Worm (Caenorhabditis elegans) whole organism, L3 larva: Measurements from ENCODE around the gene npr-29.

ENCODE experiments used
- R02D3.7 ChIP-seq: fragments of 150-350 bp; optimal IDR thresholded peaks from 2 replicates; lab custom pipeline; 2014; ENCODE audit warnings: missing biosample characterization, missing genetic modification characterization
- aly-2 ChIP-seq: fragments of 150-350 bp; optimal IDR thresholded peaks from 2 replicates; lab custom pipeline; 2014; ENCODE audit warnings: missing biosample characterization, missing genetic modification characterization
- ama-1 ChIP-seq: fragments of 150-350 bp; optimal IDR thresholded peaks from 2 replicates; lab custom pipeline; 2018
- ceh-16 ChIP-seq: sonication (generic microtip); optimal IDR thresholded peaks from 2 replicates; lab custom pipeline; 2017; ENCODE audit warnings: missing biosample characterization, missing genetic modification characterization
- ceh-9 ChIP-seq: sonication (generic microtip); optimal IDR thresholded peaks from 2 replicates; lab custom pipeline; 2018; ENCODE audit warnings: missing biosample characterization, missing genetic modification characterization
- daf-12 ChIP-seq: fragments of 150-350 bp; optimal IDR thresholded peaks from 2 replicates; lab custom pipeline; 2014; ENCODE audit warnings: missing biosample characterization, missing genetic modification reagents, missing genetic modification characterization
- egl-27 ChIP-seq: sonication (generic microtip); optimal IDR thresholded peaks from 4 replicates; lab custom pipeline; 2017; ENCODE audit warnings: missing biosample characterization, missing genetic modification reagents, missing genetic modification characterization
- egl-5 ChIP-seq: fragments of 150-350 bp; optimal IDR thresholded peaks from 2 replicates; lab custom pipeline; 2017; ENCODE audit warnings: missing biosample characterization, missing genetic modification reagents, missing genetic modification characterization, inconsistent platforms
- elt-1 ChIP-seq: fragments of 150-350 bp; optimal IDR thresholded peaks from 2 replicates; lab custom pipeline; 2014; ENCODE audit warnings: missing biosample characterization, missing genetic modification characterization
- elt-2 ChIP-seq: sonication (generic microtip); optimal IDR thresholded peaks from 2 replicates; lab custom pipeline; 2016; ENCODE audit warnings: missing genetic modification reagents, mild to moderate bottlenecking, missing genetic modification characterization, missing compliant biosample characterization
- eor-1 ChIP-seq, 2 experiments: fragments of 150-350 bp; optimal IDR thresholded peaks; 2 replicates each; lab custom pipeline; 2014 to 2018; ENCODE audit warnings: missing biosample characterization in 2 of 2, missing genetic modification characterization in 2 of 2
- hmg-11 ChIP-seq: sonication (generic microtip); optimal IDR thresholded peaks from 2 replicates; lab custom pipeline; 2016; ENCODE audit warnings: missing genetic modification characterization, missing compliant biosample characterization
- jun-1 ChIP-seq: fragments of 150-350 bp; optimal IDR thresholded peaks from 2 replicates; lab custom pipeline; 2014; ENCODE audit warnings: missing biosample characterization, missing genetic modification reagents, missing genetic modification characterization
- lin-15B ChIP-seq: fragments of 150-350 bp; optimal IDR thresholded peaks from 2 replicates; lab custom pipeline; 2014; ENCODE audit warnings: missing biosample characterization, missing genetic modification characterization
- lin-39 ChIP-seq: fragments of 150-350 bp; optimal IDR thresholded peaks from 2 replicates; lab custom pipeline; 2018; ENCODE audit warnings: missing biosample characterization, missing genetic modification reagents, missing genetic modification characterization
- mdl-1 ChIP-seq: fragments of 150-350 bp; optimal IDR thresholded peaks from 2 replicates; lab custom pipeline; 2014; ENCODE audit warnings: missing biosample characterization, missing genetic modification characterization
- mml-1 ChIP-seq: fragments of 150-350 bp; sonication (generic microtip); optimal IDR thresholded peaks from 3 replicates; lab custom pipeline; 2014; ENCODE audit warnings: missing biosample characterization, missing genetic modification characterization
- nfya-1 ChIP-seq: sonication (generic microtip); optimal IDR thresholded peaks from 2 replicates; lab custom pipeline; 2017; ENCODE audit warnings: missing genetic modification characterization, mild to moderate bottlenecking, missing compliant biosample characterization, antibody characterized with exemption, moderate library complexity; ENCODE audit not compliant: insufficient read depth
- nhr-11 ChIP-seq: fragments of 150-350 bp; optimal IDR thresholded peaks from 2 replicates; lab custom pipeline; 2014; ENCODE audit warnings: missing biosample characterization, missing genetic modification characterization
- nhr-12 ChIP-seq: fragments of 150-350 bp; optimal IDR thresholded peaks from 2 replicates; lab custom pipeline; 2014; ENCODE audit warnings: missing biosample characterization, missing genetic modification characterization
- nhr-23 ChIP-seq: fragments of 150-350 bp; optimal IDR thresholded peaks from 2 replicates; lab custom pipeline; 2014; ENCODE audit warnings: missing biosample characterization, missing genetic modification reagents, missing genetic modification characterization
- nhr-237 ChIP-seq: fragments of 150-350 bp; optimal IDR thresholded peaks from 2 replicates; lab custom pipeline; 2014; ENCODE audit warnings: missing biosample characterization, missing genetic modification characterization
- nhr-25 ChIP-seq: sonication (generic microtip); optimal IDR thresholded peaks from 2 replicates; lab custom pipeline; 2017; ENCODE audit warnings: missing biosample characterization, missing genetic modification characterization
- nhr-43 ChIP-seq: sonication (generic microtip); optimal IDR thresholded peaks from 2 replicates; lab custom pipeline; 2016; ENCODE audit warnings: mild to moderate bottlenecking, missing genetic modification characterization, missing compliant biosample characterization; ENCODE audit not compliant: poor library complexity, severe bottlenecking
- nhr-67 ChIP-seq: fragments of 150-350 bp; optimal IDR thresholded peaks from 2 replicates; lab custom pipeline; 2014; ENCODE audit warnings: missing biosample characterization, missing genetic modification characterization
- nhr-76 ChIP-seq: fragments of 150-350 bp; sonication (generic microtip); optimal IDR thresholded peaks from 5 replicates; lab custom pipeline; 2014; ENCODE audit warnings: missing biosample characterization, missing genetic modification characterization
- pha-4 ChIP-seq: fragments of 150-350 bp; optimal IDR thresholded peaks from 2 replicates; lab custom pipeline; 2014; ENCODE audit warnings: missing biosample characterization, missing genetic modification reagents, missing genetic modification characterization
- pqm-1 ChIP-seq: fragments of 150-350 bp; optimal IDR thresholded peaks from 2 replicates; lab custom pipeline; 2017; ENCODE audit warnings: missing biosample characterization, missing genetic modification characterization, inconsistent platforms
- sea-2 ChIP-seq: fragments of 150-350 bp; sonication (generic microtip); optimal IDR thresholded peaks from 4 replicates; lab custom pipeline; 2014; ENCODE audit warnings: missing biosample characterization, missing genetic modification reagents, missing genetic modification characterization
- skn-1 ChIP-seq: fragments of 150-350 bp; optimal IDR thresholded peaks from 2 replicates; lab custom pipeline; 2014; ENCODE audit warnings: missing biosample characterization, missing genetic modification characterization
- tbx-2 ChIP-seq: sonication (generic microtip); optimal IDR thresholded peaks from 2 replicates; lab custom pipeline; 2016; ENCODE audit warnings: mild to moderate bottlenecking, missing genetic modification characterization, missing compliant biosample characterization
- unc-39 ChIP-seq: sonication (generic microtip); optimal IDR thresholded peaks from 4 replicates; lab custom pipeline; 2017; ENCODE audit warnings: missing biosample characterization, missing genetic modification characterization
- unc-62 ChIP-seq: fragments of 150-350 bp; sonication (generic microtip); optimal IDR thresholded peaks from 4 replicates; lab custom pipeline; 2014; ENCODE audit warnings: missing biosample characterization, missing genetic modification reagents, missing genetic modification characterization
- zag-1 ChIP-seq: fragments of 150-350 bp; optimal IDR thresholded peaks from 2 replicates; lab custom pipeline; 2014; ENCODE audit warnings: missing biosample characterization, missing genetic modification characterization
- ztf-11 ChIP-seq: fragments of 150-350 bp; optimal IDR thresholded peaks from 2 replicates; lab custom pipeline; 2014; ENCODE audit warnings: missing biosample characterization, missing genetic modification characterization
- ztf-4 ChIP-seq: fragments of 150-350 bp; optimal IDR thresholded peaks from 2 replicates; lab custom pipeline; 2014; ENCODE audit warnings: missing biosample characterization, missing genetic modification characterization

The npr-29 gene

ce11 chrIII:9231173-9231572, 15.9 kb upstream of the npr-29 start, which contains the start of gene T23G5.3:
Gene T23G5.3, minus strand, starts transcription at chrIII:9231273.
- TF ChIP-seq ztf-4 (tag; lab: Kevin White, UChicago) = no peak
- no peak for TF ChIP-seq egl-5
- no peak for TF ChIP-seq skn-1 (tag; lab: Kevin White, UChicago)
- no peak for TF ChIP-seq ceh-9 (tag; lab: Kevin White, UChicago)
- TF ChIP-seq daf-12 (tag; lab: Kevin White, UChicago) = no peak
- no peak for TF ChIP-seq nhr-43 (tag; lab: Kevin White, UChicago)
- no peak for TF ChIP-seq nhr-237
- TF ChIP-seq sea-2 = no peak
- TF ChIP-seq, all 47 proteins: peak for 0

ce11 chrIII:9228722-9229121, 13.5 kb upstream of the npr-29 start, which contains the start of gene rnr-1:
Gene rnr-1, minus strand, starts transcription at chrIII:9228798.
- TF ChIP-seq eor-1 (tag; optimal IDR thresholded peaks at IDR 0.05; lab: Kevin White, UChicago) = no peak
- TF ChIP-seq nhr-23 (tag; lab: Kevin White, UChicago) = no peak
- TF ChIP-seq unc-62 (GFP tag; lab: Kevin White, UChicago) = no peak
- no peak for TF ChIP-seq nhr-76 (tag; lab: Kevin White, UChicago)
- no peak for TF ChIP-seq nfya-1 (tag; lab: Kevin White, UChicago)
- no peak for TF ChIP-seq nhr-67
- no peak for TF ChIP-seq daf-12 (tag; lab: Kevin White, UChicago)
- TF ChIP-seq egl-27 = no peak
- TF ChIP-seq mml-1 = no peak
- no peak for TF ChIP-seq pqm-1 (tag; lab: Kevin White, UChicago)
- TF ChIP-seq zag-1 (tag; lab: Kevin White, UChicago) = no peak
- TF ChIP-seq aly-2 (tag; lab: Kevin White, UChicago) = no peak
- TF ChIP-seq mdl-1 = no peak
- TF ChIP-seq ztf-11 (tag; lab: Kevin White, UChicago) = no peak
- TF ChIP-seq ama-1 (lab: Kevin White, UChicago) = no peak
- TF ChIP-seq nhr-11 (tag; lab: Kevin White, UChicago) = no peak
- TF ChIP-seq ceh-9 (tag; lab: Kevin White, UChicago) = no peak
- no peak for TF ChIP-seq ztf-4 (tag; lab: Kevin White, UChicago)
- TF ChIP-seq ceh-16 (tag; lab: Kevin White, UChicago) = no peak

ce11 chrIII:9228190-9228589, 12.9 kb upstream of the npr-29 start:
- TF ChIP-seq lin-15B (peak; percentile 67), nhr-25 (tag; lab: Kevin White, UChicago) (peak; percentile 48), pha-4 (tag; lab: Kevin White, UChicago) (peak; percentile 85), eor-1 (tag; optimal IDR thresholded peaks at IDR 0.05; lab: Kevin White, UChicago) (no peak), pqm-1 (tag; lab: Kevin White, UChicago) (peak; percentile 13), zag-1 (tag; lab: Kevin White, UChicago) (no peak), lin-39 (tag; lab: Kevin White, UChicago) (peak; percentile 5), elt-2 (tag; lab: Kevin White, UChicago) (peak; percentile 10), nfya-1 (tag; lab: Kevin White, UChicago) (peak; percentile 60)
- TF ChIP-seq, all 47 proteins: peak for 7

ce11 chrIII:9224986-9225385, 9.7 kb upstream of the npr-29 start:
- TF ChIP-seq sea-2 (no peak), pqm-1 (tag; lab: Kevin White, UChicago) (no peak), pha-4 (tag; lab: Kevin White, UChicago) (no peak), unc-39 (tag; lab: Kevin White, UChicago) (no peak), lin-39 (tag; lab: Kevin White, UChicago) (no peak), hmg-11 (tag; lab: Kevin White, UChicago) (no peak), R02D3.7 (tag; lab: Kevin White, UChicago) (no peak), ama-1 (lab: Kevin White, UChicago) (no peak), skn-1 (tag; lab: Kevin White, UChicago) (no peak), tbx-2 (tag; lab: Kevin White, UChicago) (no peak), eor-1 (tag; optimal IDR thresholded peaks at IDR 0.05; lab: Kevin White, UChicago) (no peak), nhr-67 (no peak), jun-1 (tag; lab: Kevin White, UChicago) (no peak), elt-1 (tag; lab: Kevin White, UChicago) (no peak), nhr-12 (no peak)
